Fruit fly (Drosophila melanogaster) whole organism, embryonic: ENCODE measurements around the gene CG9150.

ENCODE experiments used
- CG10147 ChIP-seq: fragments of 200-800 bp; sonication (Bioruptor generic); optimal IDR thresholded peaks from 2 replicates; lab custom pipeline; 2019; ENCODE audit warnings: missing biosample characterization, mild to moderate bottlenecking, missing genetic modification characterization, moderate library complexity
- CG12299 ChIP-seq: fragments of 200-800 bp; sonication (Bioruptor generic); optimal IDR thresholded peaks from 2 replicates; lab custom pipeline; 2018; ENCODE audit warnings: missing biosample characterization, mild to moderate bottlenecking, missing genetic modification characterization
- CG12391 ChIP-seq: fragments of 200-800 bp; sonication (Bioruptor generic); optimal IDR thresholded peaks from 3 replicates; lab custom pipeline; 2018; ENCODE audit warnings: missing biosample characterization, mild to moderate bottlenecking, missing genetic modification characterization, moderate library complexity
- CG12769 ChIP-seq: fragments of 200-800 bp; sonication (Bioruptor generic); optimal IDR thresholded peaks from 2 replicates; lab custom pipeline; 2019; ENCODE audit warnings: missing biosample characterization, mild to moderate bottlenecking, missing genetic modification characterization, moderate library complexity
- CG12942 ChIP-seq: fragments of 200-800 bp; sonication (Bioruptor generic); optimal IDR thresholded peaks from 3 replicates; lab custom pipeline; 2016; ENCODE audit warnings: missing biosample characterization, missing genetic modification characterization
- CG13624 ChIP-seq: fragments of 200-800 bp; sonication (Bioruptor generic); optimal IDR thresholded peaks from 2 replicates; lab custom pipeline; 2016; ENCODE audit warnings: missing biosample characterization, missing genetic modification characterization
- CG17186 ChIP-seq: fragments of 200-800 bp; sonication (Bioruptor generic); optimal IDR thresholded peaks from 3 replicates; lab custom pipeline; 2017; ENCODE audit warnings: missing biosample characterization, missing genetic modification reagents, missing genetic modification characterization
- CG17361 ChIP-seq: fragments of 200-800 bp; sonication (Bioruptor generic); IDR thresholded peaks from 3 replicates; pipeline ENCODE4 v1.3.6; 2022; ENCODE audit warnings: missing biosample characterization, missing genetic modification characterization
- CG18011 ChIP-seq: fragments of 200-800 bp; sonication (Bioruptor generic); optimal IDR thresholded peaks from 2 replicates; lab custom pipeline; 2017; ENCODE audit warnings: missing biosample characterization, missing genetic modification characterization, mild to moderate bottlenecking, moderate library complexity, missing genotype
- CG18764 ChIP-seq: fragments of 200-800 bp; sonication (Bioruptor generic); optimal IDR thresholded peaks from 3 replicates; lab custom pipeline; 2016; ENCODE audit warnings: missing biosample characterization, missing genetic modification characterization
- CG30403 ChIP-seq: fragments of 200-800 bp; sonication (Bioruptor generic); optimal IDR thresholded peaks from 3 replicates; lab custom pipeline; 2016; ENCODE audit warnings: missing biosample characterization, missing genetic modification characterization
- CG34376 ChIP-seq: fragments of 200-800 bp; sonication (Bioruptor generic); optimal IDR thresholded peaks from 2 replicates; lab custom pipeline; 2018; ENCODE audit warnings: missing biosample characterization, mild to moderate bottlenecking, missing genetic modification characterization
- CG4404 ChIP-seq: fragments of 200-800 bp; sonication (Bioruptor generic); IDR thresholded peaks from 2 replicates; pipeline ENCODE4 v1.3.6; 2022; ENCODE audit warnings: missing biosample characterization, missing genetic modification characterization
- CG6254 ChIP-seq: fragments of 200-800 bp; sonication (Bioruptor generic); optimal IDR thresholded peaks from 3 replicates; lab custom pipeline; 2017; ENCODE audit warnings: mild to moderate bottlenecking, missing biosample characterization, missing genetic modification reagents, missing genetic modification characterization
- CG6689 ChIP-seq: fragments of 200-800 bp; sonication (Bioruptor generic); IDR thresholded peaks from 2 replicates; pipeline ENCODE4 v1.3.6; 2022; ENCODE audit warnings: missing biosample characterization, missing genetic modification characterization
- CG6813 ChIP-seq: fragments of 200-800 bp; sonication (Bioruptor generic); optimal IDR thresholded peaks from 2 replicates; lab custom pipeline; 2017; ENCODE audit warnings: missing biosample characterization, missing genetic modification characterization, mild to moderate bottlenecking, moderate library complexity, missing genetic modification reagents
- CG6854 ChIP-seq: fragments of 200-800 bp; sonication (Bioruptor generic); optimal IDR thresholded peaks from 3 replicates; lab custom pipeline; 2017; ENCODE audit warnings: missing biosample characterization, mild to moderate bottlenecking, missing genetic modification characterization
- CoRest ChIP-seq: fragments of 200-800 bp; sonication (Bioruptor generic); optimal IDR thresholded peaks from 3 replicates; lab custom pipeline; 2018; ENCODE audit warnings: missing biosample characterization, mild to moderate bottlenecking, missing genetic modification characterization, moderate library complexity
- Dip3 ChIP-seq: fragments of 200-800 bp; sonication (Bioruptor generic); optimal IDR thresholded peaks from 3 replicates; lab custom pipeline; 2016; ENCODE audit warnings: missing biosample characterization, missing genetic modification characterization
- Ets65A ChIP-seq: fragments of 200-800 bp; sonication (Bioruptor generic); peaks from one replicate; lab custom pipeline; 2016; ENCODE audit warnings: missing biosample characterization, missing genetic modification characterization
- Gsc ChIP-seq: fragments of 200-800 bp; sonication (Bioruptor generic); IDR thresholded peaks from 2 replicates; pipeline ENCODE4 v1.3.6; 2022; ENCODE audit warnings: missing biosample characterization, missing genetic modification characterization
- HHEX ChIP-seq: fragments of 200-800 bp; sonication (Bioruptor generic); optimal IDR thresholded peaks from 3 replicates; lab custom pipeline; 2017; ENCODE audit warnings: missing biosample characterization, mild to moderate bottlenecking, missing genetic modification characterization, missing genetic modification reagents
- Hr51 ChIP-seq, 2 experiments: fragments of 200-800 bp; sonication (Bioruptor generic); optimal IDR thresholded peaks; 2 replicates in 1 of 2; 3 replicates in 1 of 2; lab custom pipeline; 2016 to 2018; ENCODE audit warnings: missing biosample characterization in 2 of 2, missing genetic modification characterization in 2 of 2, mild to moderate bottlenecking in 1 of 2, moderate library complexity in 1 of 2
- Hr78 ChIP-seq, 2 experiments: fragments of 200-800 bp in 1 of 2; fragments of >200 bp in 1 of 2; sonication (Bioruptor generic) in 1 of 2; optimal IDR thresholded peaks; 2 replicates each; lab custom pipeline; 2017 to 2019; ENCODE audit warnings: missing biosample characterization in 2 of 2, missing genetic modification characterization in 2 of 2, mild to moderate bottlenecking in 1 of 2, moderate library complexity in 1 of 2
- NfI ChIP-seq: fragments of 200-800 bp; sonication (Bioruptor generic); optimal IDR thresholded peaks from 3 replicates; lab custom pipeline; 2018; ENCODE audit warnings: missing biosample characterization, mild to moderate bottlenecking, missing genetic modification characterization, moderate library complexity
- ara ChIP-seq: fragments of 200-800 bp; sonication (Bioruptor generic); IDR thresholded peaks from 2 replicates; pipeline ENCODE4 v1.3.6; 2022; ENCODE audit warnings: missing biosample characterization, missing genetic modification characterization
- bab2 ChIP-seq: fragments of 200-800 bp; sonication (Bioruptor generic); optimal IDR thresholded peaks from 2 replicates; lab custom pipeline; 2016; ENCODE audit warnings: missing biosample characterization, missing genetic modification characterization
- btn ChIP-seq: fragments of 200-800 bp; sonication (Bioruptor generic); optimal IDR thresholded peaks from 2 replicates; lab custom pipeline; 2016; ENCODE audit warnings: missing biosample characterization, missing genetic modification characterization
- caup ChIP-seq: fragments of 200-800 bp; sonication (Bioruptor generic); optimal IDR thresholded peaks from 3 replicates; lab custom pipeline; 2017; ENCODE audit warnings: missing biosample characterization, mild to moderate bottlenecking, missing genetic modification characterization, moderate library complexity; ENCODE audit not compliant: severe bottlenecking
- corto ChIP-seq: fragments of 200-800 bp; sonication (Bioruptor generic); optimal IDR thresholded peaks from 2 replicates; lab custom pipeline; 2016; ENCODE audit warnings: missing biosample characterization, mild to moderate bottlenecking, missing genetic modification characterization, moderate library complexity
- dpn ChIP-seq, 2 experiments: fragments of 200-800 bp; sonication (Bioruptor generic); optimal IDR thresholded peaks; 3 replicates each; lab custom pipeline; 2016; ENCODE audit warnings: missing biosample characterization in 2 of 2, missing genetic modification characterization in 2 of 2
- fu2 ChIP-seq: fragments of 200-800 bp; sonication (Bioruptor generic); optimal IDR thresholded peaks from 2 replicates; lab custom pipeline; 2016; ENCODE audit warnings: missing biosample characterization, missing genetic modification characterization
- gcm ChIP-seq: fragments of 200-800 bp; sonication (Bioruptor generic); optimal IDR thresholded peaks from 2 replicates; lab custom pipeline; 2019; ENCODE audit warnings: missing biosample characterization, mild to moderate bottlenecking, missing genetic modification characterization, moderate library complexity
- gem ChIP-seq: fragments of 200-800 bp; sonication (Bioruptor generic); optimal IDR thresholded peaks from 2 replicates; lab custom pipeline; 2019; ENCODE audit warnings: missing biosample characterization, mild to moderate bottlenecking, missing genetic modification characterization, moderate library complexity
- nmo ChIP-seq: fragments of 200-800 bp; sonication (Bioruptor generic); optimal IDR thresholded peaks from 2 replicates; lab custom pipeline; 2018; ENCODE audit warnings: missing biosample characterization, mild to moderate bottlenecking, missing genetic modification characterization, moderate library complexity
- onecut ChIP-seq: fragments of 200-800 bp; sonication (Bioruptor generic); IDR thresholded peaks from 2 replicates; pipeline ENCODE4 v1.3.6; 2022; ENCODE audit warnings: missing biosample characterization, missing genetic modification characterization
- otp ChIP-seq: fragments of 200-800 bp; sonication (Bioruptor generic); IDR thresholded peaks from 3 replicates; pipeline ENCODE4, ENCODE4 v1.3.6; 2022; ENCODE audit warnings: missing biosample characterization, missing genetic modification characterization
- pfk ChIP-seq: fragments of 200-800 bp; sonication (Bioruptor generic); optimal IDR thresholded peaks from 2 replicates; lab custom pipeline; 2018; ENCODE audit warnings: missing biosample characterization, mild to moderate bottlenecking, missing genetic modification characterization, moderate library complexity
- pzg ChIP-seq: fragments of 200-800 bp; sonication (Bioruptor generic); optimal IDR thresholded peaks from 3 replicates; lab custom pipeline; 2018; ENCODE audit warnings: missing biosample characterization, mild to moderate bottlenecking, missing genetic modification characterization, moderate library complexity
- sim ChIP-seq: fragments of 200-800 bp; sonication (Bioruptor generic); IDR thresholded peaks from 2 replicates; pipeline ENCODE4 v1.3.6; 2022; ENCODE audit warnings: missing biosample characterization, missing genetic modification characterization
- sisA ChIP-seq: fragments of 200-800 bp; sonication (Bioruptor generic); IDR thresholded peaks from 2 replicates; pipeline ENCODE4 v1.3.6; 2022; ENCODE audit warnings: missing biosample characterization, missing genetic modification characterization
- tap ChIP-seq: fragments of 200-800 bp; optimal IDR thresholded peaks from 3 replicates; lab custom pipeline; 2019; ENCODE audit warnings: missing biosample characterization, mild to moderate bottlenecking, missing genetic modification characterization, moderate library complexity
- ttk ChIP-seq: fragments of 200-800 bp; sonication (Bioruptor generic); IDR thresholded peaks from 2 replicates; pipeline ENCODE4 v2.1.2; 2022; ENCODE audit warnings: missing biosample characterization, missing genetic modification characterization
- unc-4 ChIP-seq: fragments of 200-800 bp; sonication (Bioruptor generic); IDR thresholded peaks from 2 replicates; pipeline ENCODE4 v1.3.6; 2022; ENCODE audit warnings: missing biosample characterization, missing genetic modification characterization; ENCODE audit not compliant: partially characterized antibody
- wdn ChIP-seq: fragments of 200-800 bp; sonication (Bioruptor generic); IDR thresholded peaks from 2 replicates; pipeline ENCODE4 v1.3.6; 2022; ENCODE audit warnings: missing biosample characterization, missing genetic modification characterization
- zen ChIP-seq: fragments of 200-800 bp; sonication (Bioruptor generic); optimal IDR thresholded peaks from 3 replicates; lab custom pipeline; 2018; ENCODE audit warnings: missing biosample characterization, mild to moderate bottlenecking, missing genetic modification characterization, moderate library complexity
- zen2 ChIP-seq: fragments of 200-800 bp; sonication (Bioruptor generic); IDR thresholded peaks from 3 replicates; pipeline ENCODE4 v1.3.6; 2022; ENCODE audit warnings: missing biosample characterization, missing genetic modification characterization; ENCODE audit not compliant: partially characterized antibody
- zfh2 ChIP-seq: fragments of 200-800 bp; sonication (Bioruptor generic); optimal IDR thresholded peaks from 2 replicates; lab custom pipeline; 2016; ENCODE audit warnings: missing biosample characterization, missing genetic modification characterization

Gene CG9150

dm6 chr2L:6047528-6048160, 20.8 kb downstream of the CG9150 start, which contains the start of gene IPIP (continued):
- TF ChIP-seq gem (no peak), sim (GFP tag; lab: Robert Waterston, UW) (0 out of 2 replicates have a peak, but pooled peaks have one; percentile 31), CG6813 (GFP tag; lab: Kevin White, UChicago) (no peak), fu2 (GFP tag; lab: Kevin White, UChicago) (no peak), gcm (GFP tag; lab: Kevin White, UChicago) (no peak), pzg (GFP tag; lab: Kevin White, UChicago) (peak; percentile 83), CG12391 (tag; lab: Kevin White, UChicago) (peak; percentile 12), CG12299 (no peak), CG4404 (no peak), tap (tag; lab: Kevin White, UChicago) (no peak), caup (peak; percentile 53), CG12769 (tag; lab: Kevin White, UChicago) (peak; percentile 31), ara (GFP tag; lab: Robert Waterston, UW) (peak; percentile 32; the same call in 1 of the 2 replicates), sisA (0 out of 2 replicates have a peak, but pooled peaks have one; percentile 4), NfI (GFP tag; lab: Kevin White, UChicago) (peak; percentile 51), nmo (GFP tag; lab: Kevin White, UChicago) (peak; percentile 37), CG17186 (GFP tag; lab: Kevin White, UChicago) (peak; percentile 49), CG6854 (no peak), bab2 (GFP tag; lab: Kevin White, UChicago) (no peak), CG13624 (GFP tag; lab: Kevin White, UChicago) (peak; percentile 28), wdn (GFP tag; lab: Robert Waterston, UW) (no peak), zen (no peak), CG18764 (no peak), Gsc (no peak), otp (GFP tag; lab: Robert Waterston, UW) (peak; percentile 34; the same call in 1 of the 3 replicates), Hr78 (GFP tag; optimal IDR thresholded peaks at IDR 0.05; lab: Kevin White, UChicago) (peak in 1 of 2 experiments; percentile 84), zfh2 (GFP tag; lab: Kevin White, UChicago) (peak; percentile 9), CG12942 (GFP tag; lab: Kevin White, UChicago) (no peak), zen2 (GFP tag; lab: Robert Waterston, UW) (peak; percentile 54; the same call in 1 of the 3 replicates), CG6689 (GFP tag; lab: Robert Waterston, UW) (no peak), onecut (GFP tag; lab: Robert Waterston, UW) (peak; percentile 69), pfk (GFP tag; lab: Kevin White, UChicago) (no peak), ttk (no peak; the same call in 1 of the 2 replicates), Hr51 (GFP tag; optimal IDR thresholded peaks at IDR 0.05; lab: Kevin White, UChicago) (no peak), dpn (GFP tag; optimal IDR thresholded peaks at IDR 0.05; lab: Kevin White, UChicago) (peak; percentile 7 to 29), HHEX (GFP tag; lab: Kevin White, UChicago) (no peak), CG34376 (GFP tag; lab: Kevin White, UChicago) (peak; percentile 24), btn (GFP tag; lab: Kevin White, UChicago) (no peak), CG6254 (GFP tag; lab: Kevin White, UChicago) (peak; percentile 100), Dip3 (GFP tag; lab: Kevin White, UChicago) (no peak), corto (no peak), Ets65A (GFP tag; lab: Kevin White, UChicago) (peak; percentile 95), CoRest (no peak), unc-4 (GFP tag; lab: Robert Waterston, UW) (peak; percentile 81), CG17361 (no peak), CG10147 (no peak), CG18011 (no peak), CG30403 (GFP tag; lab: Kevin White, UChicago) (peak; percentile 26)
